Fruit fly (Drosophila melanogaster): ENCODE measurements around the gene CG11679.

CG11679 gene

DNA sequence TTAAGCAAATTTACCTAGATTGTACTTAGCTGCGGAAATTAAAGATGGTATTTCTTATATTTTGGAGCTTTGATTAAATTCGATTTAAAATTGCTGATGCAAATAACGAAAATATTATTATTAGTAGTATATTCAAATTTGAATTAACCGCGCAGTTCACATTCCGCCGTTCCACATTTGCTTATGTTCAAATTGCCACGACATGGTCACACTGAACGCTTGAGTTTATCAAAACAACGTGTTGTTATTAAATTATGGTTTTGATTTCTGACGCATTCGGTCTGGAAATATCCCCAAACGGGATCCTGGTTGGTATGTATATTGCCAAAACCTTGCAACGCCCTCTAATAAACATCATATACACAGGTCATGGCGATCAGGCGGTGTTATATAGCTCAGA lies 30.7 kb upstream of the CG11679 start, which contains the start of gene CG33172:
Gene CG33172 (plus strand): TSS at position 208 of the 400 bp plus-strand sequence.
- TF ChIP-seq OdsH (GFP tag; optimal IDR thresholded peaks at IDR 0.05) (no peak), sv (GFP tag; optimal IDR thresholded peaks at IDR 0.05) (no peak)

DNA sequence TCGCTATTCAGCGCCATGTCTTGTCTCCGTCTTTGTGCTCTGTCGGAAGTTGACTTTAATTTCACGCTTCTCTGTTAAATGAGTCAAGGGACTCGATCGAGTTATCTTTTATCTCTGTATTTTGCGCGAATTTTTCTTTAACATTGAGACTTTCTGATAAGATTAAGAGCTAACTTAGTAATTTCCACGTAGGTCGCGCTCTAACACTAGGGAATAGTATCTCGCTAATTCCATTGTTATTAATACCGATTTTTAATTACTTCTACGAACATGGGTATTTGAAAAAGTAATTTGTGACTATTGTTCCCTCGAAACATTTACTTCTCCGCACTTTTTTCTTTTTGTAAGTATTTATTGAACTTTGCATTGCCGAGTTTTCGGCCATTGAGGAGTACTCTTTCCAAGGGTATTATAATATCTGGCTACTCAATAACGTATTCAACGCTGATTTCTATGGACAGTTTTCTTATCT lies 27.7 kb upstream of the CG11679 start, which contains the start of gene CG8952:
Gene CG8952 (minus strand): TSS at position 51 of the 472 bp plus-strand sequence.
- TF ChIP-seq OdsH (GFP tag; optimal IDR thresholded peaks at IDR 0.05) (no peak), Sp1 (GFP tag; optimal IDR thresholded peaks at IDR 0.05) (no peak), sv (GFP tag; optimal IDR thresholded peaks at IDR 0.05) (no peak), Hr78 (GFP tag; optimal IDR thresholded peaks at IDR 0.05) (no peak), Rel (GFP tag; optimal IDR thresholded peaks at IDR 0.05) (no peak), Rel (tag; optimal IDR thresholded peaks at IDR 0.05) (no peak), N (GFP tag; optimal IDR thresholded peaks at IDR 0.05) (no peak), usp (GFP tag; optimal IDR thresholded peaks at IDR 0.05) (no peak), jim (GFP tag; optimal IDR thresholded peaks at IDR 0.05) (no peak), Vsx2 (GFP tag; optimal IDR thresholded peaks at IDR 0.05; ENCODE audit: partially characterized antibody) (no peak), Dfd (GFP tag; optimal IDR thresholded peaks at IDR 0.05) (no peak), CG32264 (GFP tag; optimal IDR thresholded peaks at IDR 0.05) (no peak), tai (GFP tag; optimal IDR thresholded peaks at IDR 0.05) (no peak), Dif (GFP tag; optimal IDR thresholded peaks at IDR 0.05; ENCODE audit: partially characterized antibody) (no peak), dmrt93B (GFP tag; optimal IDR thresholded peaks at IDR 0.05) (no peak), br (GFP tag; optimal IDR thresholded peaks at IDR 0.05) (no peak), sage (GFP tag; optimal IDR thresholded peaks at IDR 0.05) (no peak), HLH106 (tag; optimal IDR thresholded peaks at IDR 0.05) (no peak), dl (GFP tag; optimal IDR thresholded peaks at IDR 0.05; ENCODE audit: insufficient read depth in 1 of 2, partially characterized antibody in 2 of 2) (no peak), h (GFP tag; optimal IDR thresholded peaks at IDR 0.05) (no peak), Hr83 (GFP tag; optimal IDR thresholded peaks at IDR 0.05; ENCODE audit: poor library complexity, severe bottlenecking) (no peak)

DNA sequence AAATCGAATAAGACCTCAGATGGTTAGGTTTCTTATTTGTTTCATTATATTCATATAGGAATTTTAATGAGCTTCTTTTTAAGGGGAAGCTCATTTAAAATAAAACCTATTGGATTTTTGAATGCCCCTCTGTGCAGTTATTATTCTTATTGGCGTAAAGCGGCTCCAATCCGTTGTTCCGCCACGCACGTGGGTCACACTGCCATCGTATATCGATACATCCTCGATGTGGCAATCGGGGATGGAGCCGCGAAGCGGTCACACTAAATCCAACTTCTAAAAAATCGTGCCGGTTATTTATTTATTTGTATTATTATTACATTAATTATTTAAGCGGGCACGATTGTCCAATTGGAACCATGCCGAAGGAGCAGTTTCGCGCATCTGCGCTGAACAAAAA lies 24.0 kb upstream of the CG11679 start, which contains the start of gene Polr3A:
Gene Polr3A (plus strand): TSS at position 234 of the 400 bp plus-strand sequence.
- TF ChIP-seq CrebA (GFP tag; optimal IDR thresholded peaks at IDR 0.05; ENCODE audit: borderline replicate concordance) (no peak), fru (GFP tag; optimal IDR thresholded peaks at IDR 0.05) (no peak), foxo (GFP tag; optimal IDR thresholded peaks at IDR 0.05) (no peak), brk (GFP tag; optimal IDR thresholded peaks at IDR 0.05) (no peak), Dif (GFP tag; optimal IDR thresholded peaks at IDR 0.05; ENCODE audit: partially characterized antibody) (no peak), Vsx2 (GFP tag; optimal IDR thresholded peaks at IDR 0.05; ENCODE audit: partially characterized antibody) (no peak)

DNA sequence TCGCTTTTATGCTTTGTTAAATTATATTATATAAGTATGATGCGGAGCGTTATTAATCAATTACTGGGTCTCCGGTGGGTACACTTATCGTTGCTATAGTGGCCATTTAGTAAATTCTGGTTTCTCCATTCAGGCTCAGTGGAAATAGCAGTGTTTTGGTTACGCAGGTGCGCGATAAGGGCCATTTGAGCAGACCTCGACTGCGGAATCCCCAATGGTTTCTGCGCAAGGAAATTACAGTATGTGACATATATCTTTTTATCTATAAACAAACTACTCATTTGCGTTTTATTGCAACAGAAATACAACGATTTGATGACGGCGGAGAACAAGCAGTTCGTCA lies 22.5 kb upstream of the CG11679 start:
- no peak for TF ChIP-seq Jra (GFP tag; optimal IDR thresholded peaks at IDR 0.05)
- no peak for TF ChIP-seq Abd-B (GFP tag; optimal IDR thresholded peaks at IDR 0.05)
- TF ChIP-seq woc (GFP tag; optimal IDR thresholded peaks at IDR 0.05) = no peak
- TF ChIP-seq Rel (GFP tag; optimal IDR thresholded peaks at IDR 0.05) = no peak
- TF ChIP-seq Rel (tag; optimal IDR thresholded peaks at IDR 0.05) = peak; percentile 6

DNA sequence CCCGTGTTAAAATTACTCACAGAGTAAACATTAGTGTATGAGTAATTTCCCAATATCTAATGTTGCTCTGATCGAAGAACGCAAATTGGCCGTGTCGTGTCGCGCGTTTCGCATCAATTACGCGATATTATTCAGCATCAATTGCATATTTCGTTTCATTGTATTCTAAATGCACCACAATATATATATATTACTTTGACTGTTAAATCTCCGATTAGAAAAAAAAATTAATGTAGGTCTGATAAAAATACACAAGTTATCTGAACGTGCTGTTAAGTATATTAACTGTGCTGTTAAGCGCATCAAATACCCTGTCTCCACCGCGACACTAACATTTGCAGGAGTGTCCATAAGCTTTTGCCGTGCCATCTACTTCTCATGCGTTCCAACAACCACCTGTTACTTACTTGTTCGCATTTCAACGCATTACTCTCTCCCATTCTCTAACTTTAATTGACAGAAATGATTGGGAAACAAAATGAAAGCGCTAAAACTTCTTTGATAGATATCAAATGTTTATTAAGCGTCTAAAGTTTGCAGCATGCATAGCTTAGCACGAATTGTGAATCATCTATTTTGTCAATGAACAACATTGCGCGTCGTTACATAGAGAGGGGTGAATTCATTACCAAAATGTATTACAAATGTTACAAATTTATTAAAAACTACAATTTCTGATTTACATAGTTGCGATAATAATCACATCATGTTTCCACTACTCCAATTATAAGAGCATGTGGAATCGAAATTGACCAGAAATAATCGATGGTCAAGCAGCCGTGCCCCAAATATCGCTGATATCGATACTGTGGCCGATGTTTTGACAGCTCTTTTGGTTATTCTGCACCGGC lies 21.9 kb upstream of the CG11679 start, which contains the start of the genes Graf and mRpL3:
Gene Graf (minus strand): TSS at position 287 of the 851 bp plus-strand sequence.
Gene mRpL3 (plus strand): TSS at position 802 of the 851 bp plus-strand sequence.
- TF ChIP-seq N (GFP tag; optimal IDR thresholded peaks at IDR 0.05) = peak; percentile 84
- TF ChIP-seq fru (GFP tag; optimal IDR thresholded peaks at IDR 0.05) = peak; percentile 97
- TF ChIP-seq Hnf4 (GFP tag; optimal IDR thresholded peaks at IDR 0.05) = no peak
- TF ChIP-seq woc (GFP tag; optimal IDR thresholded peaks at IDR 0.05) = peak; percentile 71
- TF ChIP-seq foxo (GFP tag; optimal IDR thresholded peaks at IDR 0.05) = no peak
- no peak for TF ChIP-seq Jra (GFP tag; optimal IDR thresholded peaks at IDR 0.05)
- TF ChIP-seq Hr78 (GFP tag; optimal IDR thresholded peaks at IDR 0.05) = peak; percentile 74
